Worm (Caenorhabditis elegans) whole organism, L1 larva: ENCODE measurements around the gene mdl-1.

ENCODE experiments used
- C16A3.4 ChIP-seq: fragments of 150-350 bp; optimal IDR thresholded peaks from 2 replicates; lab custom pipeline; 2014; ENCODE audit warnings: missing biosample characterization, missing genetic modification characterization
- C34B4.2 ChIP-seq: sonication (generic microtip); optimal IDR thresholded peaks from 2 replicates; lab custom pipeline; 2017; ENCODE audit warnings: mild to moderate bottlenecking, missing genetic modification characterization, missing compliant biosample characterization
- Y116A8C.19 ChIP-seq: sonication (generic microtip); optimal IDR thresholded peaks from 2 replicates; lab custom pipeline; 2016; ENCODE audit warnings: missing compliant biosample characterization, missing genetic modification characterization, borderline replicate concordance
- aha-1 ChIP-seq: fragments of 150-350 bp; optimal IDR thresholded peaks from 2 replicates; lab custom pipeline; 2014; ENCODE audit warnings: missing biosample characterization, missing genetic modification characterization
- alr-1 ChIP-seq: fragments of 200-800 bp; sonication (Bioruptor generic); optimal IDR thresholded peaks from 2 replicates; lab custom pipeline; 2018; ENCODE audit warnings: borderline replicate concordance, mild to moderate bottlenecking, missing genetic modification characterization, missing compliant biosample characterization
- aly-2 ChIP-seq: fragments of 150-350 bp; optimal IDR thresholded peaks from 2 replicates; lab custom pipeline; 2014; ENCODE audit warnings: missing biosample characterization, missing genetic modification characterization
- ama-1 ChIP-seq: fragments of 150-350 bp; optimal IDR thresholded peaks from 2 replicates; lab custom pipeline; 2014
- ceh-63 ChIP-seq: fragments of 200-800 bp; sonication (Bioruptor generic); optimal IDR thresholded peaks from 2 replicates; lab custom pipeline; 2018; ENCODE audit warnings: mild to moderate bottlenecking, missing genetic modification characterization, missing compliant biosample characterization
- ceh-82 ChIP-seq, 3 experiments: fragments of 150-350 bp in 1 of 3; sonication (generic microtip) in 2 of 3; optimal IDR thresholded peaks; 2 replicates each; lab custom pipeline; 2014 to 2017; ENCODE audit warnings: missing biosample characterization in 3 of 3, missing genetic modification characterization in 3 of 3
- ceh-88 ChIP-seq: fragments of 200-800 bp; sonication (Bioruptor generic); IDR thresholded peaks from 2 replicates; pipeline ENCODE4 v1.3.6; 2022; ENCODE audit warnings: missing genetic modification characterization, missing compliant biosample characterization
- ceh-90 ChIP-seq: sonication (generic microtip); optimal IDR thresholded peaks from 2 replicates; lab custom pipeline; 2016; ENCODE audit warnings: missing genetic modification characterization, missing compliant biosample characterization
- ces-1 ChIP-seq: fragments of 150-350 bp; optimal IDR thresholded peaks from 2 replicates; lab custom pipeline; 2014; ENCODE audit warnings: missing biosample characterization, missing genetic modification reagents, missing genetic modification characterization
- dsc-1 ChIP-seq: sonication (generic microtip); optimal IDR thresholded peaks from 2 replicates; lab custom pipeline; 2016; ENCODE audit warnings: mild to moderate bottlenecking, missing genetic modification characterization, missing compliant biosample characterization
- efl-3 ChIP-seq: fragments of 200-800 bp; sonication (Bioruptor generic); optimal IDR thresholded peaks from 2 replicates; lab custom pipeline; 2018; ENCODE audit warnings: mild to moderate bottlenecking, missing genetic modification characterization, missing compliant biosample characterization
- egl-13 ChIP-seq: sonication (generic microtip); optimal IDR thresholded peaks from 2 replicates; lab custom pipeline; 2016; ENCODE audit warnings: missing genotype, missing genetic modification reagents, missing genetic modification characterization, missing compliant biosample characterization
- egl-27 ChIP-seq, 2 experiments: fragments of 150-350 bp in 1 of 2; sonication (generic microtip); optimal IDR thresholded peaks; 3 replicates each; lab custom pipeline; 2017 to 2018; ENCODE audit warnings: missing biosample characterization in 2 of 2, missing genetic modification characterization in 2 of 2, missing genetic modification reagents in 2 of 2
- ets-5 ChIP-seq: fragments of 200-800 bp; sonication (Bioruptor generic); IDR thresholded peaks from 2 replicates; pipeline ENCODE4 v1.3.6; 2022; ENCODE audit warnings: missing genetic modification characterization, missing compliant biosample characterization
- fkh-4 ChIP-seq: sonication (generic microtip); optimal IDR thresholded peaks from 2 replicates; lab custom pipeline; 2016; ENCODE audit warnings: missing compliant biosample characterization, missing genetic modification characterization, borderline replicate concordance
- fkh-8 ChIP-seq: sonication (generic microtip); optimal IDR thresholded peaks from 2 replicates; lab custom pipeline; 2016; ENCODE audit warnings: mild to moderate bottlenecking, missing genetic modification characterization, missing compliant biosample characterization
- hlh-17 ChIP-seq: fragments of 200-800 bp; sonication (Bioruptor generic); optimal IDR thresholded peaks from 2 replicates; lab custom pipeline; 2018; ENCODE audit warnings: missing genetic modification characterization, mild to moderate bottlenecking, missing compliant biosample characterization, moderate library complexity, borderline replicate concordance
- hlh-4 ChIP-seq: sonication (generic microtip); optimal IDR thresholded peaks from 2 replicates; lab custom pipeline; 2016; ENCODE audit warnings: mild to moderate bottlenecking, missing genetic modification characterization, missing compliant biosample characterization
- hpl-2 ChIP-seq: fragments of 150-350 bp; optimal IDR thresholded peaks from 2 replicates; lab custom pipeline; 2014; ENCODE audit warnings: missing biosample characterization, missing genetic modification reagents, missing genetic modification characterization
- irx-1 ChIP-seq: sonication (generic microtip); optimal IDR thresholded peaks from 2 replicates; lab custom pipeline; 2016; ENCODE audit warnings: missing genetic modification characterization, missing compliant biosample characterization
- isw-1 ChIP-seq: fragments of 200-800 bp; sonication (Bioruptor generic); IDR thresholded peaks from 2 replicates; pipeline ENCODE4 v1.3.6; 2022; ENCODE audit warnings: missing genetic modification characterization, missing compliant biosample characterization
- jun-1 ChIP-seq: fragments of 150-350 bp; optimal IDR thresholded peaks from 2 replicates; lab custom pipeline; 2014; ENCODE audit warnings: missing biosample characterization, missing genetic modification reagents, missing genetic modification characterization
- lin-15B ChIP-seq: fragments of 150-350 bp; sonication (generic microtip); optimal IDR thresholded peaks from 3 replicates; lab custom pipeline; 2014; ENCODE audit warnings: missing biosample characterization, missing genetic modification characterization
- lin-35 ChIP-seq, 2 experiments: fragments of 150-350 bp; optimal IDR thresholded peaks; 2 replicates each; lab custom pipeline; 2014; ENCODE audit warnings: missing biosample characterization in 2 of 2, missing genetic modification characterization in 2 of 2, missing genetic modification reagents in 2 of 2
- lir-3 ChIP-seq: sonication (generic microtip); optimal IDR thresholded peaks from 2 replicates; lab custom pipeline; 2016; ENCODE audit warnings: mild to moderate bottlenecking, missing genetic modification characterization, moderate library complexity, missing compliant biosample characterization; ENCODE audit not compliant: poor library complexity
- mdl-1 ChIP-seq, 2 experiments: fragments of 150-350 bp; optimal IDR thresholded peaks; 2 replicates each; lab custom pipeline; 2014 to 2017; ENCODE audit warnings: missing biosample characterization in 2 of 2, missing genetic modification characterization in 2 of 2, inconsistent platforms in 1 of 2
- mep-1 ChIP-seq: fragments of 150-350 bp; optimal IDR thresholded peaks from 2 replicates; lab custom pipeline; 2014; ENCODE audit warnings: missing biosample characterization, missing genetic modification characterization
- nhr-19 ChIP-seq: fragments of 200-800 bp; sonication (Bioruptor generic); conservative IDR thresholded peaks from 2 replicates; pipeline ENCODE4 v1.3.6; 2022; ENCODE audit warnings: missing genetic modification characterization, missing compliant biosample characterization
- nhr-20 ChIP-seq: sonication (generic microtip); optimal IDR thresholded peaks from 2 replicates; lab custom pipeline; 2016; ENCODE audit warnings: mild to moderate bottlenecking, missing genetic modification characterization, missing compliant biosample characterization
- nhr-28 ChIP-seq: fragments of 150-350 bp; optimal IDR thresholded peaks from 2 replicates; lab custom pipeline; 2014; ENCODE audit warnings: missing biosample characterization, missing genetic modification characterization
- nhr-85 ChIP-seq: sonication (generic microtip); peaks from one replicate; lab custom pipeline; 2016; ENCODE audit warnings: missing genetic modification characterization, inconsistent platforms, missing compliant biosample characterization
- nhr-90 ChIP-seq: sonication (generic microtip); optimal IDR thresholded peaks from 2 replicates; lab custom pipeline; 2016; ENCODE audit warnings: mild to moderate bottlenecking, missing genetic modification characterization, missing compliant biosample characterization; ENCODE audit not compliant: poor library complexity
- pag-3 ChIP-seq: sonication (generic microtip); optimal IDR thresholded peaks from 2 replicates; lab custom pipeline; 2017; ENCODE audit warnings: missing genetic modification characterization, mild to moderate bottlenecking, missing compliant biosample characterization, antibody characterized with exemption, borderline replicate concordance; ENCODE audit not compliant: insufficient read depth
- pax-3 ChIP-seq: fragments of 200-800 bp; sonication (Bioruptor generic); optimal IDR thresholded peaks from 2 replicates; lab custom pipeline; 2018; ENCODE audit warnings: mild to moderate bottlenecking, missing genetic modification characterization, moderate library complexity, missing compliant biosample characterization
- sox-4 ChIP-seq: sonication (generic microtip); optimal IDR thresholded peaks from 2 replicates; lab custom pipeline; 2016; ENCODE audit warnings: missing genetic modification characterization, missing compliant biosample characterization
- sptf-1 ChIP-seq: fragments of 150-350 bp; optimal IDR thresholded peaks from 2 replicates; lab custom pipeline; 2014; ENCODE audit warnings: missing biosample characterization, missing genetic modification characterization
- sup-37 ChIP-seq: fragments of 200-800 bp; sonication (Bioruptor generic); optimal IDR thresholded peaks from 2 replicates; lab custom pipeline; 2018; ENCODE audit warnings: mild to moderate bottlenecking, missing genetic modification characterization, missing compliant biosample characterization
- swsn-7 ChIP-seq: sonication (generic microtip); optimal IDR thresholded peaks from 2 replicates; lab custom pipeline; 2016; ENCODE audit warnings: missing genetic modification characterization, missing compliant biosample characterization
- tlp-1 ChIP-seq: fragments of 150-350 bp; optimal IDR thresholded peaks from 2 replicates; lab custom pipeline; 2014; ENCODE audit warnings: missing biosample characterization, missing genetic modification characterization
- unc-130 ChIP-seq: fragments of 150-350 bp; optimal IDR thresholded peaks from 2 replicates; lab custom pipeline; 2017; ENCODE audit warnings: missing biosample characterization, missing genetic modification characterization, inconsistent platforms
- unc-30 ChIP-seq: sonication (generic microtip); optimal IDR thresholded peaks from 2 replicates; lab custom pipeline; 2017; ENCODE audit warnings: missing biosample characterization, missing genetic modification characterization
- unc-62 ChIP-seq: fragments of 150-350 bp; optimal IDR thresholded peaks from 2 replicates; lab custom pipeline; 2014; ENCODE audit warnings: missing biosample characterization, missing genetic modification reagents, missing genetic modification characterization
- unc-98 ChIP-seq: fragments of 200-800 bp; sonication (Bioruptor generic); IDR thresholded peaks from 2 replicates; pipeline ENCODE4 v1.3.6; 2022; ENCODE audit warnings: missing genetic modification characterization, missing compliant biosample characterization
- vab-15 ChIP-seq: sonication (generic microtip); optimal IDR thresholded peaks from 2 replicates; lab custom pipeline; 2017; ENCODE audit warnings: missing genotype, mild to moderate bottlenecking, missing genetic modification characterization, missing compliant biosample characterization
- xbp-1 ChIP-seq: sonication (generic microtip); optimal IDR thresholded peaks from 2 replicates; lab custom pipeline; 2016; ENCODE audit warnings: missing genetic modification characterization, missing compliant biosample characterization
- zag-1 ChIP-seq: fragments of 150-350 bp; optimal IDR thresholded peaks from 2 replicates; lab custom pipeline; 2014; ENCODE audit warnings: missing biosample characterization, missing genetic modification characterization
- zip-4 ChIP-seq: fragments of 200-800 bp; sonication (Bioruptor generic); optimal IDR thresholded peaks from 2 replicates; lab custom pipeline; 2018; ENCODE audit warnings: mild to moderate bottlenecking, missing genetic modification characterization, moderate library complexity, missing compliant biosample characterization
- ztf-11 ChIP-seq, 2 experiments: sonication (generic microtip); optimal IDR thresholded peaks; 2 replicates each; lab custom pipeline; 2016 to 2017; ENCODE audit warnings: missing genetic modification characterization in 2 of 2, missing biosample characterization in 1 of 2, missing compliant biosample characterization in 1 of 2

The mdl-1 gene

DNA sequence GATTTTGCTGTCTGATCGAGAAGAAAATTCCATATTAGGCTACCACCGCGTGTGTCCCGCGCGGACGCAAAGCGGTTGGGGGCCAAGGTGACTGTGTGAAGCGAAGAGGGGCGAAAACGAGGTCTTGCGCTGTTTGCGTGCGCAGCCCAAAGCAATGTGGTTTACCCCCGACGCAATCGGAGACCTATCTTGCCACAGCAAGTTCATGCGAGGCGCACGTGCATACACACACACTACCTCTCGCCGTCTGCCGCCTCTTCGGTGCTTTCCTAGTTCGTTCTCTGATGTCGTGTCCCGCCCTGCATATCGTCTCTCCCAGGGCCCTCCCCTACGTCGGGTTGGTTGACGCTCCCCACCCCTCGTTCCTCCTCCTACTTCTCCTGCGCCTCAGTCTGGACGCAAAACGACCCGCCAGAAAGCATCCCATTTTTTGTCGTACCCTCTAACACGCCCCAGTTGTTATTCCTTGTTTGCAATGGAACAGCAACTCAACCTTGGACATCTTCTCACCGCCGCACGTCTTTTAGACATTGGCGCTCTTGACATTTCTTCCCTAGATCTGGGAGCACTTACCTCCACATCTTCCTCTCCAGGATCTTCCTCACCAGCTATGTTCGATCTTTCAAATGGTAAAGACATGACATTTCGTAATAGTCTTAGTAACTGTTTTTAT, at the start of gene mdl-1:
TSS of gene mdl-1 (plus strand) at position 341 of the 673 bp plus-strand sequence.
- peak; percentile 89 to 91 for TF ChIP-seq egl-27 (tag; optimal IDR thresholded peaks at IDR 0.05; lab: Kevin White, UChicago)
- peak; percentile 67 for TF ChIP-seq egl-13
- TF ChIP-seq ceh-63 (GFP tag; lab: Kevin White, UChicago) = no peak
- no peak for TF ChIP-seq nhr-28 (tag; lab: Kevin White, UChicago)
- peak; percentile 94 for TF ChIP-seq jun-1 (tag; lab: Kevin White, UChicago)
- no peak for TF ChIP-seq lir-3 (tag; lab: Kevin White, UChicago)
- no peak for TF ChIP-seq alr-1 (tag; lab: Kevin White, UChicago)
- TF ChIP-seq hpl-2 = no peak
- no peak for TF ChIP-seq ceh-90 (tag; lab: Kevin White, UChicago)
- peak in 1 of 2 experiments; percentile 100 for TF ChIP-seq mdl-1 (tag; optimal IDR thresholded peaks at IDR 0.05; lab: Kevin White, UChicago)
- no peak for TF ChIP-seq pag-3 (tag; lab: Kevin White, UChicago)
- peak; percentile 55; the same call in 1 of the 2 replicates for TF ChIP-seq ceh-88 (GFP tag; lab: Robert Waterston, UW)
- TF ChIP-seq aha-1 = no peak
- no peak for TF ChIP-seq zag-1
- TF ChIP-seq efl-3 = peak; percentile 43
- TF ChIP-seq fkh-8 = peak; percentile 89
- TF ChIP-seq nhr-90 (tag; lab: Kevin White, UChicago) = peak; percentile 69
- peak; percentile 76 for TF ChIP-seq unc-130
- no peak for TF ChIP-seq fkh-4 (tag; lab: Kevin White, UChicago)
- no peak for TF ChIP-seq tlp-1 (tag; lab: Kevin White, UChicago)
- TF ChIP-seq ces-1 (GFP tag; lab: Kevin White, UChicago) = no peak
- TF ChIP-seq unc-62 (GFP tag; lab: Kevin White, UChicago) = no peak
- peak; percentile 94 for TF ChIP-seq ama-1 (lab: Kevin White, UChicago)
- TF ChIP-seq C34B4.2 (tag; lab: Kevin White, UChicago) = no peak
- TF ChIP-seq lin-35 (GFP tag; optimal IDR thresholded peaks at IDR 0.05; lab: Kevin White, UChicago) = peak; percentile 72 to 75
- no peak for TF ChIP-seq ets-5 (GFP tag; lab: Robert Waterston, UW)
- TF ChIP-seq ceh-82 (tag; optimal IDR thresholded peaks at IDR 0.05; lab: Kevin White, UChicago) = peak; percentile 75 to 93 (median 78)
- peak; percentile 89 for TF ChIP-seq nhr-20 (tag; lab: Kevin White, UChicago)
- TF ChIP-seq hlh-17 (GFP tag; lab: Kevin White, UChicago) = no peak
- peak; percentile 71 for TF ChIP-seq mep-1 (tag; lab: Kevin White, UChicago)
- TF ChIP-seq nhr-19 (GFP tag; lab: Robert Waterston, UW) = peak; percentile 99
- peak; percentile 70 for TF ChIP-seq dsc-1
- no peak for TF ChIP-seq unc-30
- no peak for TF ChIP-seq aly-2 (tag; lab: Kevin White, UChicago)
- peak; percentile 68 for TF ChIP-seq pax-3 (tag; lab: Kevin White, UChicago)
- TF ChIP-seq ztf-11 (tag; optimal IDR thresholded peaks at IDR 0.05; lab: Kevin White, UChicago) = peak in 1 of 2 experiments; percentile 33
- peak; percentile 88 for TF ChIP-seq nhr-85 (tag; lab: Kevin White, UChicago)
- peak; percentile 80 for TF ChIP-seq isw-1
- no peak for TF ChIP-seq sptf-1 (tag; lab: Kevin White, UChicago)
- no peak for TF ChIP-seq hlh-4
- peak; percentile 68 for TF ChIP-seq irx-1 (tag; lab: Kevin White, UChicago)
- peak; percentile 70 for TF ChIP-seq xbp-1 (tag; lab: Kevin White, UChicago)
- peak; percentile 17 for TF ChIP-seq sup-37 (GFP tag; lab: Kevin White, UChicago)
- TF ChIP-seq lin-15B (tag; lab: Kevin White, UChicago) = no peak
- TF ChIP-seq vab-15 = peak; percentile 42
- TF ChIP-seq unc-98 = peak; percentile 80
- TF ChIP-seq swsn-7 (tag; lab: Kevin White, UChicago) = peak; percentile 76
- peak; percentile 49 for TF ChIP-seq zip-4 (GFP tag; lab: Kevin White, UChicago)
- TF ChIP-seq Y116A8C.19 (tag; lab: Kevin White, UChicago) = no peak
- peak; percentile 64 for TF ChIP-seq C16A3.4 (tag; lab: Kevin White, UChicago)
- peak; percentile 45 for TF ChIP-seq sox-4
